Fruit fly (Drosophila melanogaster) whole organism, embryonic: ENCODE data around the gene Tob.
A peak's percentile ranks its signal among the peaks of the same experiment; 100 is the strongest.

Experiments
- BEAF-32 ChIP-seq: fragments of 200-800 bp; sonication (Bioruptor generic); optimal IDR thresholded peaks from 3 replicates; lab custom pipeline; 2017; ENCODE audit warnings: missing biosample characterization, missing genetic modification characterization, mild to moderate bottlenecking, moderate library complexity, missing genetic modification reagents
- Bgb ChIP-seq: fragments of 200-800 bp; sonication (Bioruptor generic); IDR thresholded peaks from 2 replicates; pipeline ENCODE4 v1.3.6; 2022; ENCODE audit warnings: missing biosample characterization, missing genetic modification characterization; ENCODE audit not compliant: partially characterized antibody
- Blimp-1 ChIP-seq: fragments of 200-800 bp; sonication (Bioruptor generic); optimal IDR thresholded peaks from 3 replicates; lab custom pipeline; 2018; ENCODE audit warnings: missing biosample characterization, missing genetic modification characterization, mild to moderate bottlenecking, moderate library complexity, missing genetic modification reagents
- CG10147 ChIP-seq: fragments of 200-800 bp; sonication (Bioruptor generic); optimal IDR thresholded peaks from 2 replicates; lab custom pipeline; 2019; ENCODE audit warnings: missing biosample characterization, mild to moderate bottlenecking, missing genetic modification characterization, moderate library complexity
- CG11093 ChIP-seq: fragments of 200-800 bp; sonication (Bioruptor generic); IDR thresholded peaks from 3 replicates; pipeline ENCODE4 v1.3.6; 2022; ENCODE audit warnings: missing biosample characterization, missing genetic modification characterization
- CG11398 ChIP-seq: fragments of 200-800 bp; sonication (Bioruptor generic); optimal IDR thresholded peaks from 2 replicates; lab custom pipeline; 2016; ENCODE audit warnings: missing biosample characterization, missing genetic modification characterization
- CG15479 ChIP-seq: fragments of 200-800 bp; sonication (Bioruptor generic); optimal IDR thresholded peaks from 3 replicates; lab custom pipeline; 2019; ENCODE audit warnings: missing biosample characterization, mild to moderate bottlenecking, missing genetic modification characterization, moderate library complexity
- CG15514 ChIP-seq: fragments of 200-800 bp; sonication (Bioruptor generic); optimal IDR thresholded peaks from 3 replicates; lab custom pipeline; 2017; ENCODE audit warnings: missing biosample characterization, missing genetic modification characterization, mild to moderate bottlenecking, moderate library complexity, missing genetic modification reagents
- CG15696 ChIP-seq: fragments of 200-800 bp; sonication (Bioruptor generic); optimal IDR thresholded peaks from 2 replicates; lab custom pipeline; 2019; ENCODE audit warnings: missing biosample characterization, mild to moderate bottlenecking, missing genetic modification characterization, moderate library complexity
- CG17829 ChIP-seq: fragments of 200-800 bp; optimal IDR thresholded peaks from 2 replicates; lab custom pipeline; 2019; ENCODE audit warnings: missing biosample characterization, mild to moderate bottlenecking, missing genetic modification characterization, moderate library complexity
- CG1792 ChIP-seq: fragments of 200-800 bp; sonication (Bioruptor generic); optimal IDR thresholded peaks from 2 replicates; lab custom pipeline; 2016; ENCODE audit warnings: missing biosample characterization, missing genetic modification characterization
- CG18262 ChIP-seq: fragments of 200-800 bp; optimal IDR thresholded peaks from 3 replicates; lab custom pipeline; 2019; ENCODE audit warnings: missing biosample characterization, mild to moderate bottlenecking, missing genetic modification characterization, moderate library complexity
- CG2202 ChIP-seq: fragments of 200-800 bp; sonication (Bioruptor generic); optimal IDR thresholded peaks from 2 replicates; lab custom pipeline; 2018; ENCODE audit warnings: missing biosample characterization, mild to moderate bottlenecking, missing genetic modification characterization
- CG2889 ChIP-seq: fragments of 200-800 bp; sonication (Bioruptor generic); IDR thresholded peaks from 3 replicates; pipeline ENCODE4 v1.3.6; 2022; ENCODE audit warnings: missing biosample characterization, missing genetic modification characterization
- CG3995 ChIP-seq: fragments of 200-800 bp; sonication (Bioruptor generic); optimal IDR thresholded peaks from 3 replicates; lab custom pipeline; 2016; ENCODE audit warnings: missing biosample characterization, missing genetic modification characterization
- CG7271 ChIP-seq: fragments of 200-800 bp; sonication (Bioruptor generic); optimal IDR thresholded peaks from 2 replicates; lab custom pipeline; 2018; ENCODE audit warnings: missing biosample characterization, mild to moderate bottlenecking, missing genetic modification characterization, moderate library complexity
- CG7372 ChIP-seq: fragments of 200-800 bp; sonication (Bioruptor generic); IDR thresholded peaks from 2 replicates; pipeline ENCODE4 v1.3.6; 2022; ENCODE audit warnings: missing biosample characterization, missing genetic modification characterization
- CG7556 ChIP-seq: fragments of 200-800 bp; sonication (Bioruptor generic); optimal IDR thresholded peaks from 2 replicates; lab custom pipeline; 2017; ENCODE audit warnings: missing biosample characterization, mild to moderate bottlenecking, missing genetic modification characterization
- CG8089 ChIP-seq: fragments of 200-800 bp; sonication (Bioruptor generic); optimal IDR thresholded peaks from 3 replicates; lab custom pipeline; 2016; ENCODE audit warnings: missing biosample characterization, missing genetic modification characterization
- CG9437 ChIP-seq: fragments of 200-800 bp; sonication (Bioruptor generic); optimal IDR thresholded peaks from 2 replicates; lab custom pipeline; 2018; ENCODE audit warnings: missing biosample characterization, mild to moderate bottlenecking, missing genetic modification characterization
- Dfd ChIP-seq, 2 experiments: fragments of >200 bp; optimal IDR thresholded peaks; 2 replicates each; lab custom pipeline; 2017; ENCODE audit warnings: missing biosample characterization in 2 of 2, missing genetic modification characterization in 2 of 2
- Dip3 ChIP-seq: fragments of 200-800 bp; sonication (Bioruptor generic); optimal IDR thresholded peaks from 3 replicates; lab custom pipeline; 2016; ENCODE audit warnings: missing biosample characterization, missing genetic modification characterization
- Gug ChIP-seq: fragments of 200-800 bp; sonication (Bioruptor generic); IDR thresholded peaks from 4 replicates; pipeline ENCODE4 v1.3.6; 2022; ENCODE audit warnings: missing biosample characterization, missing genetic modification characterization
- Hmx ChIP-seq: fragments of 200-800 bp; sonication (Bioruptor generic); optimal IDR thresholded peaks from 2 replicates; lab custom pipeline; 2016; ENCODE audit warnings: missing biosample characterization, missing genetic modification characterization
- Med ChIP-seq: fragments of 200-800 bp; sonication (Bioruptor generic); peaks from one replicate; lab custom pipeline; 2016; ENCODE audit warnings: missing biosample characterization, missing genetic modification characterization, mild to moderate bottlenecking, inconsistent platforms, moderate library complexity
- Myb ChIP-seq: fragments of 200-800 bp; sonication (Bioruptor generic); optimal IDR thresholded peaks from 2 replicates; lab custom pipeline; 2016; ENCODE audit warnings: missing biosample characterization, missing genetic modification characterization
- NC2α ChIP-seq: fragments of 200-800 bp; sonication (Bioruptor generic); optimal IDR thresholded peaks from 2 replicates; lab custom pipeline; 2016; ENCODE audit warnings: missing biosample characterization, missing genetic modification characterization
- NK7.1 ChIP-seq: fragments of 200-800 bp; sonication (Bioruptor generic); optimal IDR thresholded peaks from 3 replicates; lab custom pipeline; 2016; ENCODE audit warnings: missing biosample characterization, missing genetic modification characterization
- Ravus ChIP-seq: fragments of 200-800 bp; sonication (Bioruptor generic); IDR thresholded peaks from 2 replicates; pipeline ENCODE4 v1.3.6; 2022; ENCODE audit warnings: missing biosample characterization, missing genetic modification characterization
- Rx ChIP-seq: fragments of 200-800 bp; sonication (Bioruptor generic); IDR thresholded peaks from 2 replicates; pipeline ENCODE4 v1.3.6; 2022; ENCODE audit warnings: missing biosample characterization, missing genetic modification characterization
- Spps ChIP-seq: fragments of 200-800 bp; sonication (Bioruptor generic); optimal IDR thresholded peaks from 2 replicates; lab custom pipeline; 2018; ENCODE audit warnings: missing biosample characterization, mild to moderate bottlenecking, missing genetic modification characterization
- Ssrp ChIP-seq: fragments of 200-800 bp; sonication (Bioruptor generic); optimal IDR thresholded peaks from 2 replicates; lab custom pipeline; 2018; ENCODE audit warnings: missing biosample characterization, mild to moderate bottlenecking, missing genetic modification characterization, moderate library complexity
- TFAM ChIP-seq: fragments of 200-800 bp; sonication (Bioruptor generic); optimal IDR thresholded peaks from 2 replicates; lab custom pipeline; 2017; ENCODE audit warnings: missing biosample characterization, missing genetic modification characterization, inconsistent platforms
- Usf ChIP-seq: fragments of 200-800 bp; sonication (Bioruptor generic); optimal IDR thresholded peaks from 2 replicates; lab custom pipeline; 2017; ENCODE audit warnings: missing genotype, missing biosample characterization, missing genetic modification characterization
- ac ChIP-seq: fragments of 200-800 bp; sonication (Bioruptor generic); optimal IDR thresholded peaks from 3 replicates; lab custom pipeline; 2017; ENCODE audit warnings: missing biosample characterization, mild to moderate bottlenecking, missing genetic modification characterization
- ase ChIP-seq: fragments of 200-800 bp; sonication (Bioruptor generic); IDR thresholded peaks from 3 replicates; pipeline ENCODE4 v1.3.6; 2022; ENCODE audit warnings: missing biosample characterization, missing genetic modification characterization
- bcd ChIP-seq: fragments of 200-800 bp; sonication (Bioruptor generic); optimal IDR thresholded peaks from 2 replicates; lab custom pipeline; 2017; ENCODE audit warnings: missing biosample characterization, mild to moderate bottlenecking, missing genetic modification characterization
- chm ChIP-seq: fragments of 200-800 bp; sonication (Bioruptor generic); IDR thresholded peaks from 2 replicates; pipeline ENCODE4 v1.3.6; 2022; ENCODE audit warnings: missing biosample characterization, missing genetic modification characterization
- corto ChIP-seq: fragments of 200-800 bp; sonication (Bioruptor generic); optimal IDR thresholded peaks from 2 replicates; lab custom pipeline; 2016; ENCODE audit warnings: missing biosample characterization, mild to moderate bottlenecking, missing genetic modification characterization, moderate library complexity
- croc ChIP-seq: fragments of 200-800 bp; sonication (Bioruptor generic); conservative IDR thresholded peaks from 3 replicates; pipeline ENCODE4 v1.3.6; 2022; ENCODE audit warnings: missing biosample characterization, missing genetic modification characterization
- dan ChIP-seq: fragments of 200-800 bp; sonication (Bioruptor generic); IDR thresholded peaks from 2 replicates; pipeline ENCODE4 v1.3.6; 2022; ENCODE audit warnings: missing biosample characterization, missing genetic modification characterization
- emc ChIP-seq: fragments of 200-800 bp; sonication (Bioruptor generic); optimal IDR thresholded peaks from 2 replicates; lab custom pipeline; 2016; ENCODE audit warnings: missing biosample characterization, missing genetic modification characterization
- exex ChIP-seq: fragments of 200-800 bp; sonication (Bioruptor generic); optimal IDR thresholded peaks from 4 replicates; lab custom pipeline; 2018; ENCODE audit warnings: missing biosample characterization, mild to moderate bottlenecking, missing genetic modification characterization, moderate library complexity
- fru ChIP-seq: fragments of >200 bp; optimal IDR thresholded peaks from 2 replicates; lab custom pipeline; 2017
- hb ChIP-seq: fragments of 200-800 bp; sonication (Bioruptor generic); IDR thresholded peaks from 3 replicates; pipeline ENCODE4 v1.3.6; 2022; ENCODE audit warnings: missing biosample characterization, missing genetic modification characterization; ENCODE audit not compliant: partially characterized antibody
- phol ChIP-seq: fragments of 200-800 bp; sonication (Bioruptor generic); optimal IDR thresholded peaks from 3 replicates; lab custom pipeline; 2018; ENCODE audit warnings: missing biosample characterization, mild to moderate bottlenecking, missing genetic modification characterization, moderate library complexity
- ro ChIP-seq: fragments of 200-800 bp; sonication (Bioruptor generic); IDR thresholded peaks from 2 replicates; pipeline ENCODE4 v1.3.6; 2022; ENCODE audit warnings: missing biosample characterization, missing genetic modification characterization
- sqz ChIP-seq: fragments of 200-800 bp; sonication (Bioruptor generic); optimal IDR thresholded peaks from 3 replicates; lab custom pipeline; 2018; ENCODE audit warnings: missing biosample characterization, mild to moderate bottlenecking, missing genetic modification characterization
- toy ChIP-seq: fragments of 200-800 bp; sonication (Bioruptor generic); IDR thresholded peaks from 2 replicates; pipeline ENCODE4 v1.3.6; 2022; ENCODE audit warnings: missing biosample characterization, missing genetic modification characterization
- wek ChIP-seq: fragments of 200-800 bp; sonication (Bioruptor generic); optimal IDR thresholded peaks from 3 replicates; lab custom pipeline; 2018; ENCODE audit warnings: missing biosample characterization, mild to moderate bottlenecking, missing genetic modification characterization, moderate library complexity

The Tob gene

dm6 chrX:16104738-16105426 lies 13.6 kb upstream of the Tob start, which contains the start of the genes CG42353 and CG42354 (continued):
- TF ChIP-seq Ravus (GFP tag; lab: Robert Waterston, UW) (peak; percentile 79), wek (GFP tag; lab: Kevin White, UChicago) (peak; percentile 87), NK7.1 (GFP tag; lab: Kevin White, UChicago) (peak; percentile 65), toy (GFP tag; lab: Robert Waterston, UW) (peak; percentile 85), Bgb (GFP tag; lab: Robert Waterston, UW) (peak; percentile 63; the same call in 1 of the 2 replicates), NC2α (GFP tag; lab: Kevin White, UChicago) (peak; percentile 88), CG8089 (GFP tag; lab: Kevin White, UChicago) (peak; percentile 90), emc (GFP tag; lab: Kevin White, UChicago) (peak; percentile 80), ac (GFP tag; lab: Kevin White, UChicago) (peak; percentile 91), exex (tag; lab: Kevin White, UChicago) (peak; percentile 76), CG9437 (GFP tag; lab: Kevin White, UChicago) (peak; percentile 90), CG7271 (tag; lab: Kevin White, UChicago) (peak; percentile 80), Usf (peak; percentile 94), TFAM (GFP tag; lab: Kevin White, UChicago) (peak; percentile 82), Hmx (GFP tag; lab: Kevin White, UChicago) (peak; percentile 65), CG15696 (peak; percentile 97), chm (peak; percentile 89), CG15514 (peak; percentile 86), bcd (GFP tag; lab: Kevin White, UChicago) (peak; percentile 97), dan (GFP tag; lab: Robert Waterston, UW) (peak; percentile 86), ro (GFP tag; lab: Robert Waterston, UW) (peak; percentile 92), hb (no peak), CG15479 (GFP tag; lab: Kevin White, UChicago) (peak; percentile 54), CG1792 (GFP tag; lab: Kevin White, UChicago) (peak; percentile 86), phol (tag; lab: Kevin White, UChicago) (peak; percentile 98), Dfd (GFP tag; optimal IDR thresholded peaks at IDR 0.05; lab: Kevin White, UChicago) (peak in 1 of 2 experiments; percentile 22), Gug (GFP tag; lab: Robert Waterston, UW) (peak; percentile 89), croc (GFP tag; lab: Robert Waterston, UW) (peak; percentile 96), Ssrp (tag; lab: Kevin White, UChicago) (peak; percentile 98), CG10147 (GFP tag; lab: Kevin White, UChicago) (peak; percentile 97), fru (lab: Kevin White, UChicago) (no peak), Myb (peak; percentile 81), Med (GFP tag; lab: Kevin White, UChicago) (peak; percentile 96), ase (peak; percentile 88), CG11398 (GFP tag; lab: Kevin White, UChicago) (peak; percentile 90), CG3995 (GFP tag; lab: Kevin White, UChicago) (peak; percentile 51), corto (GFP tag; lab: Kevin White, UChicago) (peak; percentile 45), CG2889 (GFP tag; lab: Robert Waterston, UW) (peak; percentile 87; the same call in 2 of the 3 replicates), Rx (GFP tag; lab: Robert Waterston, UW) (peak; percentile 88), BEAF-32 (GFP tag; lab: Kevin White, UChicago) (peak; percentile 15), CG18262 (peak; percentile 98), CG7556 (peak; percentile 97), Spps (peak; percentile 96), Dip3 (peak; percentile 92), sqz (GFP tag; lab: Kevin White, UChicago) (peak; percentile 96), Blimp-1 (GFP tag; lab: Kevin White, UChicago) (peak; percentile 95), CG11093 (GFP tag; lab: Robert Waterston, UW) (peak; percentile 93), CG7372 (GFP tag; lab: Robert Waterston, UW) (peak; percentile 92), CG17829 (tag; lab: Kevin White, UChicago) (peak; percentile 97), CG2202 (tag; lab: Kevin White, UChicago) (peak; percentile 93)
